Comparison of ENCODE assay signal across 4 fruit fly cellular contexts in the genomic region with DNA sequence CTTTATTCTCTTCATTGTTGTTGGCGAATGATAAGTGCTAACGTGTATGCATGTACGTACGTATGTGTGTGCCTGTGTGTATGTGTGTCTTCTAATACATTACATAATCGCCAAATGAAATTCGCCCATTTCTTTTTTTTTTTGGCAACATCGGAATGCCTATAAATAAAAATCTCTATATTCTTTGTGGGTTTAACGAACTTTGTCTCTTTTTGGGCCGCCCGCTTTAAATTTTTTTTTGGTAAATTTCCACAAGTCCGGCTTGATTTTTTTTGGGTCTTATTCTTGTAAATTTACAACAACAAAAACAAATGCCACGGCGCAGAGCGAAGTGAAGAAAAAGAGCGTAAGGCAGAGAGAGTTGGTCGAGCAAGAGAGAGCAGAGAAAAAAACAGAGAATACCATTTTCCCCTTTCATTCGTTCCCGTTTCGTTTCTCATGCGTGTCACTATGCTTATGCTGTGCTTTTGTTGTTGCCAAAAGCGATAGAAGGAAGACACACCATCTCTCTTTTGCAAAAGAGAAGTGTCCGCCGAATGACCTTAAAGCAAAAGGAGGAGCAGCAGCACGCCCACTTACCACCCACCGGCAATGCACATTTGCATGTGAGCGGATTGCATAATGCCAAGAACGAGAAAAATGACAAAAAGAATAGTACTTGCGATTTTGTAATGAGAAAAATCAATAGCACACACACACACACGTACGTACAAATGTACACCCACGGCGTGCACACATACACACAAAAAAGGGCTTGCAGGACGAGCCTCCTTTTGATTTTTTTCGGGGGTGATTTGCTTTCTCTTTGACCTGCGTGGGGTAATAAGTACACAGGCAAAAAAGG.
TF ChIP-seq lines count a peak whose summit lies in the region.

No protein-coding gene starts in this region.

- no peak for TF ChIP-seq CTCF in whole organism, embryonic (GFP tag; optimal IDR thresholded peaks at IDR 0.05; lab: Kevin White, UChicago)

TF ChIP-seq in whole organism, adult, 20 proteins besides CTCF, POLR2A, EP300 and RAD21:
- TF ChIP-seq cic (GFP tag; optimal IDR thresholded peaks at IDR 0.05; lab: Kevin White, UChicago) (no peak), CG14711 (tag; optimal IDR thresholded peaks at IDR 0.05; lab: Kevin White, UChicago) (no peak), pad (GFP tag; optimal IDR thresholded peaks at IDR 0.05; lab: Kevin White, UChicago) (peak; percentile 92)

TF ChIP-seq in whole organism, embryonic, 481 proteins besides CTCF, POLR2A, EP300 and RAD21 (continues in another document):
- TF ChIP-seq Sox102F (GFP tag; optimal IDR thresholded peaks at IDR 0.05; lab: Kevin White, UChicago) (no peak), CG11247 (GFP tag; IDR thresholded peaks at IDR 0.05; lab: Robert Waterston, UW) (no peak), hb (GFP tag; IDR thresholded peaks at IDR 0.05; lab: Robert Waterston, UW; ENCODE audit: partially characterized antibody) (no peak), otp (GFP tag; IDR thresholded peaks at IDR 0.05; lab: Robert Waterston, UW) (no peak), slou (GFP tag; optimal IDR thresholded peaks at IDR 0.05; lab: Kevin White, UChicago) (no peak), Dad (GFP tag; optimal IDR thresholded peaks at IDR 0.05; lab: Kevin White, UChicago) (no peak), CG4730 (GFP tag; IDR thresholded peaks at IDR 0.05; lab: Robert Waterston, UW) (no peak), CG4360 (GFP tag; IDR thresholded peaks at IDR 0.05; lab: Robert Waterston, UW) (peak; percentile 85), al (GFP tag; IDR thresholded peaks at IDR 0.05; lab: Robert Waterston, UW) (no peak), tap (tag; optimal IDR thresholded peaks at IDR 0.05; lab: Kevin White, UChicago) (no peak), GATAe (GFP tag; conservative IDR thresholded peaks at IDR 0.05; lab: Robert Waterston, UW) (no peak), en (GFP tag; optimal IDR thresholded peaks at IDR 0.05; lab: Kevin White, UChicago) (no peak), bcd (GFP tag; optimal IDR thresholded peaks at IDR 0.05; lab: Kevin White, UChicago) (no peak), mirr (GFP tag; optimal IDR thresholded peaks at IDR 0.05; lab: Kevin White, UChicago) (no peak), Ptx1 (GFP tag; IDR thresholded peaks at IDR 0.05; lab: Robert Waterston, UW) (no peak), amos (GFP tag; IDR thresholded peaks at IDR 0.05; lab: Robert Waterston, UW; ENCODE audit: partially characterized antibody) (no peak), HHEX (GFP tag; optimal IDR thresholded peaks at IDR 0.05; lab: Kevin White, UChicago) (no peak), Hr3 (GFP tag; optimal IDR thresholded peaks at IDR 0.05; lab: Kevin White, UChicago) (no peak), pros (GFP tag; optimal IDR thresholded peaks at IDR 0.05; lab: Kevin White, UChicago) (peak; percentile 36), Atf-2 (GFP tag; optimal IDR thresholded peaks at IDR 0.05; lab: Kevin White, UChicago) (no peak), CG6683 (GFP tag; optimal IDR thresholded peaks at IDR 0.05; lab: Kevin White, UChicago) (no peak), abd-A (tag; optimal IDR thresholded peaks at IDR 0.05; lab: Kevin White, UChicago) (no peak), Bdp1 (GFP tag; optimal IDR thresholded peaks at IDR 0.05; lab: Kevin White, UChicago) (no peak), CG1603 (tag; optimal IDR thresholded peaks at IDR 0.05; lab: Kevin White, UChicago) (no peak), kni (GFP tag; optimal IDR thresholded peaks at IDR 0.05; lab: Kevin White, UChicago) (no peak), pb (GFP tag; optimal IDR thresholded peaks at IDR 0.05; lab: Kevin White, UChicago) (no peak), CG17568 (GFP tag; optimal IDR thresholded peaks at IDR 0.05; lab: Kevin White, UChicago) (no peak)

TF ChIP-seq in whole organism, pupa, 21 proteins besides CTCF, POLR2A, EP300 and RAD21:
- no peak for TF ChIP-seq CG15710 (tag; optimal IDR thresholded peaks at IDR 0.05; lab: Kevin White, UChicago)
- TF ChIP-seq CG12605 (GFP tag; IDR thresholded peaks at IDR 0.05; lab: Robert Waterston, UW) = no peak
- no peak for TF ChIP-seq CG13204 (GFP tag; optimal IDR thresholded peaks at IDR 0.05; lab: Kevin White, UChicago)
- no peak for TF ChIP-seq CG9948 (tag; optimal IDR thresholded peaks at IDR 0.05; lab: Kevin White, UChicago)
- peak; percentile 38 for TF ChIP-seq EcR (GFP tag; optimal IDR thresholded peaks at IDR 0.05; lab: Kevin White, UChicago)

TF ChIP-seq in whole organism, wandering third instar larva, 38 proteins besides CTCF, POLR2A, EP300 and RAD21:
- no peak for TF ChIP-seq Mio (GFP tag; optimal IDR thresholded peaks at IDR 0.05; lab: Kevin White, UChicago)
- no peak for TF ChIP-seq lola (GFP tag; optimal IDR thresholded peaks at IDR 0.05; lab: Kevin White, UChicago)
- TF ChIP-seq sage (GFP tag; optimal IDR thresholded peaks at IDR 0.05; lab: Kevin White, UChicago) = peak; percentile 24
- TF ChIP-seq brk (GFP tag; optimal IDR thresholded peaks at IDR 0.05; lab: Kevin White, UChicago) = no peak
- TF ChIP-seq tai (GFP tag; optimal IDR thresholded peaks at IDR 0.05; lab: Kevin White, UChicago) = peak; percentile 10
- no peak for TF ChIP-seq foxo (GFP tag; optimal IDR thresholded peaks at IDR 0.05; lab: Kevin White, UChicago)
- peak; percentile 43 for TF ChIP-seq Dif (GFP tag; optimal IDR thresholded peaks at IDR 0.05; lab: Kevin White, UChicago; ENCODE audit: partially characterized antibody)
- no peak for TF ChIP-seq GATAd (GFP tag; optimal IDR thresholded peaks at IDR 0.05; lab: Kevin White, UChicago)
- TF ChIP-seq Abd-B (GFP tag; optimal IDR thresholded peaks at IDR 0.05; lab: Kevin White, UChicago) = no peak
- TF ChIP-seq dsf (GFP tag; optimal IDR thresholded peaks at IDR 0.05; lab: Kevin White, UChicago; ENCODE audit: borderline replicate concordance) = no peak
- TF ChIP-seq dmrt93B (GFP tag; optimal IDR thresholded peaks at IDR 0.05; lab: Kevin White, UChicago) = no peak
- no peak for TF ChIP-seq Hr83 (GFP tag; optimal IDR thresholded peaks at IDR 0.05; lab: Kevin White, UChicago; ENCODE audit: poor library complexity, severe bottlenecking)
- peak in 1 of 2 experiments; percentile 49 for TF ChIP-seq dl (GFP tag; optimal IDR thresholded peaks at IDR 0.05; lab: Kevin White, UChicago; ENCODE audit: insufficient read depth in 1 of 2, partially characterized antibody in 2 of 2)
- TF ChIP-seq Hr78 (GFP tag; optimal IDR thresholded peaks at IDR 0.05; lab: Kevin White, UChicago) = no peak
- no peak for TF ChIP-seq ey (GFP tag; optimal IDR thresholded peaks at IDR 0.05; lab: Kevin White, UChicago)
- no peak for TF ChIP-seq br (GFP tag; optimal IDR thresholded peaks at IDR 0.05; lab: Kevin White, UChicago)
- TF ChIP-seq Hnf4 (GFP tag; optimal IDR thresholded peaks at IDR 0.05; lab: Kevin White, UChicago) = no peak
